Worm (Caenorhabditis elegans): Measurements from ENCODE around the gene Y39B6A.9.

Y39B6A.9 gene

ce11 chrV:19158664-19159063 lies 22.4 kb downstream of the Y39B6A.9 start, which contains the start of gene Y39B6A.5 (continued):
- TF ChIP-seq hif-1 (tag; optimal IDR thresholded peaks at IDR 0.05) (peak in 1 of 2 experiments; percentile 46), set-16 (GFP tag; IDR thresholded peaks at IDR 0.05) (no peak), daf-12 (tag; optimal IDR thresholded peaks at IDR 0.05) (no peak), daf-19 (GFP tag; conservative IDR thresholded peaks at IDR 0.05) (no peak), nhr-102 (tag; optimal IDR thresholded peaks at IDR 0.05) (peak; percentile 78), dmd-6 (GFP tag; IDR thresholded peaks at IDR 0.05) (peak; percentile 95), fos-1 (tag; optimal IDR thresholded peaks at IDR 0.05) (peak; percentile 73), duxl-1 (tag; optimal IDR thresholded peaks at IDR 0.05; ENCODE audit: poor library complexity) (no peak), nhr-6 (tag; optimal IDR thresholded peaks at IDR 0.05) (peak; percentile 95), lim-7 (GFP tag; IDR thresholded peaks at IDR 0.05) (no peak), tra-1 (GFP tag; IDR thresholded peaks at IDR 0.05) (peak; percentile 51; the same call in 1 of the 2 replicates), snpc-4 (tag; optimal IDR thresholded peaks at IDR 0.05) (no peak), R02D3.7 (tag; optimal IDR thresholded peaks at IDR 0.05) (no peak), ceh-32 (tag; optimal IDR thresholded peaks at IDR 0.05; ENCODE audit: poor library complexity) (no peak), ama-1 (optimal IDR thresholded peaks at IDR 0.05) (no peak), vab-7 (GFP tag; IDR thresholded peaks at IDR 0.05) (no peak), F49E8.2 (tag; optimal IDR thresholded peaks at IDR 0.05; ENCODE audit: borderline replicate concordance) (no peak), ZK337.2 (GFP tag; IDR thresholded peaks at IDR 0.05) (no peak), zfp-2 (tag; optimal IDR thresholded peaks at IDR 0.05) (no peak), nhr-25 (tag; optimal IDR thresholded peaks at IDR 0.05; ENCODE audit: borderline replicate concordance, insufficient read depth) (no peak), ceh-82 (tag; optimal IDR thresholded peaks at IDR 0.05) (no peak), nhr-41 (GFP tag; IDR thresholded peaks at IDR 0.05) (no peak), nhr-28 (tag; optimal IDR thresholded peaks at IDR 0.05) (peak; percentile 94), F44E2.7 (GFP tag; IDR thresholded peaks at IDR 0.05) (no peak), tag-97 (GFP tag; IDR thresholded peaks at IDR 0.05) (no peak), saeg-2 (GFP tag; IDR thresholded peaks at IDR 0.05) (no peak), pha-4 (GFP tag; IDR thresholded peaks at IDR 0.05) (peak; percentile 64), pha-4 (tag; optimal IDR thresholded peaks at IDR 0.05) (peak; percentile 96), F37D6.2 (tag; optimal IDR thresholded peaks at IDR 0.05) (no peak), nhr-237 (tag; optimal IDR thresholded peaks at IDR 0.05) (no peak), nhr-42 (GFP tag; IDR thresholded peaks at IDR 0.05) (no peak), zfp-3 (GFP tag; conservative IDR thresholded peaks at IDR 0.05) (no peak), Y75B8A.6 (GFP tag; IDR thresholded peaks at IDR 0.05) (no peak), nhr-48 (tag; optimal IDR thresholded peaks at IDR 0.05) (peak; percentile 65), spr-3 (GFP tag; optimal IDR thresholded peaks at IDR 0.05) (no peak), spr-1 (tag; optimal IDR thresholded peaks at IDR 0.05) (no peak), ztf-7 (tag; optimal IDR thresholded peaks at IDR 0.05) (no peak), nhr-76 (tag; optimal IDR thresholded peaks at IDR 0.05) (no peak), pqm-1 (tag; optimal IDR thresholded peaks at IDR 0.05) (peak; percentile 98), F10B5.3 (tag; optimal IDR thresholded peaks at IDR 0.05) (no peak), fkh-10 (GFP tag; optimal IDR thresholded peaks at IDR 0.05) (no peak), lin-15B (tag; optimal IDR thresholded peaks at IDR 0.05) (no peak), nhr-111 (GFP tag; optimal IDR thresholded peaks at IDR 0.05) (no peak), mep-1 (tag; optimal IDR thresholded peaks at IDR 0.05) (peak; percentile 84), zip-11 (GFP tag; IDR thresholded peaks at IDR 0.05) (no peak), T26A8.4 (GFP tag; IDR thresholded peaks at IDR 0.05) (no peak), nhr-77 (tag; optimal IDR thresholded peaks at IDR 0.05) (peak; percentile 93), aha-1 (tag) (peak; percentile 80), mxl-3 (GFP tag; optimal IDR thresholded peaks at IDR 0.05) (no peak), lsy-2 (tag; optimal IDR thresholded peaks at IDR 0.05) (peak; percentile 9 to 68), mxl-2 (GFP tag; conservative IDR thresholded peaks at IDR 0.05) (no peak), madf-9 (GFP tag; conservative IDR thresholded peaks at IDR 0.05) (no peak; the same call in 1 of the 2 replicates), unc-39 (tag; optimal IDR thresholded peaks at IDR 0.05) (no peak)
